Fruit fly (Drosophila melanogaster) whole organism, adult: ENCODE results near the gene CG5404.

Experiments
- CG33017 ChIP-seq: fragments of 200-800 bp; sonication (Bioruptor generic); optimal IDR thresholded peaks from 2 replicates; lab custom pipeline; 2018; ENCODE audit warnings: missing biosample characterization, mild to moderate bottlenecking, missing genetic modification characterization, moderate library complexity
- Crg-1 ChIP-seq: fragments of 200-800 bp; sonication (Bioruptor generic); optimal IDR thresholded peaks from 2 replicates; lab custom pipeline; 2016; ENCODE audit warnings: missing biosample characterization, missing genetic modification characterization
- Hr96 ChIP-seq: fragments of 200-800 bp; sonication (Bioruptor generic); optimal IDR thresholded peaks from 2 replicates; lab custom pipeline; 2016; ENCODE audit warnings: missing biosample characterization, missing genetic modification characterization
- kay ChIP-seq: fragments of 200-800 bp; sonication (Bioruptor generic); peaks from one replicate; lab custom pipeline; 2016; ENCODE audit warnings: missing biosample characterization, missing genetic modification characterization, borderline replicate concordance
- tj ChIP-seq: fragments of 200-800 bp; sonication (Bioruptor generic); optimal IDR thresholded peaks from 3 replicates; lab custom pipeline; 2017; ENCODE audit warnings: missing biosample characterization, mild to moderate bottlenecking, missing genetic modification characterization, moderate library complexity
- toe ChIP-seq: fragments of 200-800 bp; sonication (Bioruptor generic); optimal IDR thresholded peaks from 2 replicates; lab custom pipeline; 2016; ENCODE audit warnings: missing biosample characterization, missing genetic modification characterization

dm6 chr3R:15672302-15672701 is 32.2 kb upstream of the CG5404 start:
- no peak for TF ChIP-seq kay (GFP tag; lab: Kevin White, UChicago)
- TF ChIP-seq tj (GFP tag; lab: Kevin White, UChicago): no peak
- TF ChIP-seq CG33017 (tag; lab: Kevin White, UChicago): no peak
- TF ChIP-seq toe: no peak
- no peak for TF ChIP-seq Crg-1
- no peak for TF ChIP-seq Hr96
